Worm (Caenorhabditis elegans) whole organism, L1 larva: ENCODE measurements around the gene T04C4.3.

Experiments used
- C34B4.2 ChIP-seq: sonication (generic microtip); optimal IDR thresholded peaks from 2 replicates; lab custom pipeline; 2017; ENCODE audit warnings: mild to moderate bottlenecking, missing genetic modification characterization, missing compliant biosample characterization
- F16B12.6 ChIP-seq: fragments of 150-350 bp; optimal IDR thresholded peaks from 2 replicates; lab custom pipeline; 2014; ENCODE audit warnings: missing biosample characterization, missing genetic modification characterization
- aha-1 ChIP-seq: fragments of 150-350 bp; optimal IDR thresholded peaks from 2 replicates; lab custom pipeline; 2014; ENCODE audit warnings: missing biosample characterization, missing genetic modification characterization
- alr-1 ChIP-seq: fragments of 200-800 bp; sonication (Bioruptor generic); optimal IDR thresholded peaks from 2 replicates; lab custom pipeline; 2018; ENCODE audit warnings: borderline replicate concordance, mild to moderate bottlenecking, missing genetic modification characterization, missing compliant biosample characterization
- ceh-63 ChIP-seq: fragments of 200-800 bp; sonication (Bioruptor generic); optimal IDR thresholded peaks from 2 replicates; lab custom pipeline; 2018; ENCODE audit warnings: mild to moderate bottlenecking, missing genetic modification characterization, missing compliant biosample characterization
- ceh-82 ChIP-seq, 3 experiments: fragments of 150-350 bp in 1 of 3; sonication (generic microtip) in 2 of 3; optimal IDR thresholded peaks; 2 replicates each; lab custom pipeline; 2014 to 2017; ENCODE audit warnings: missing biosample characterization in 3 of 3, missing genetic modification characterization in 3 of 3
- ces-1 ChIP-seq: fragments of 150-350 bp; optimal IDR thresholded peaks from 2 replicates; lab custom pipeline; 2014; ENCODE audit warnings: missing biosample characterization, missing genetic modification reagents, missing genetic modification characterization
- dsc-1 ChIP-seq: sonication (generic microtip); optimal IDR thresholded peaks from 2 replicates; lab custom pipeline; 2016; ENCODE audit warnings: mild to moderate bottlenecking, missing genetic modification characterization, missing compliant biosample characterization
- efl-1 ChIP-seq, 4 experiments: fragments of 150-350 bp; optimal IDR thresholded peaks in 3 of 4; peaks in 1 of 4; 1 replicate in 1 of 4; 2 replicates in 3 of 4; lab custom pipeline; 2014; ENCODE audit warnings: missing biosample characterization in 2 of 4, missing genetic modification characterization in 2 of 4, missing genetic modification reagents in 2 of 4
- egl-27 ChIP-seq, 2 experiments: fragments of 150-350 bp in 1 of 2; sonication (generic microtip); optimal IDR thresholded peaks; 3 replicates each; lab custom pipeline; 2017 to 2018; ENCODE audit warnings: missing biosample characterization in 2 of 2, missing genetic modification characterization in 2 of 2, missing genetic modification reagents in 2 of 2
- elt-3 ChIP-seq, 6 experiments: fragments of 150-350 bp in 1 of 6; sonication (generic microtip); optimal IDR thresholded peaks; 2 replicates each; lab custom pipeline; 2017 to 2018; ENCODE audit warnings: missing biosample characterization in 6 of 6, missing genetic modification characterization in 6 of 6, inconsistent platforms in 1 of 6
- ets-5 ChIP-seq: fragments of 200-800 bp; sonication (Bioruptor generic); IDR thresholded peaks from 2 replicates; pipeline ENCODE4 v1.3.6; 2022; ENCODE audit warnings: missing genetic modification characterization, missing compliant biosample characterization
- fkh-10 ChIP-seq: sonication (generic microtip); optimal IDR thresholded peaks from 2 replicates; lab custom pipeline; 2017; ENCODE audit warnings: missing biosample characterization, missing genetic modification reagents, missing genetic modification characterization
- fkh-4 ChIP-seq: sonication (generic microtip); optimal IDR thresholded peaks from 2 replicates; lab custom pipeline; 2016; ENCODE audit warnings: missing compliant biosample characterization, missing genetic modification characterization, borderline replicate concordance
- grh-1 ChIP-seq: fragments of 200-800 bp; sonication (Bioruptor generic); IDR thresholded peaks from 2 replicates; pipeline ENCODE4 v1.3.6; 2022; ENCODE audit warnings: missing genetic modification reagents, missing genetic modification characterization, missing compliant biosample characterization
- hlh-17 ChIP-seq: fragments of 200-800 bp; sonication (Bioruptor generic); optimal IDR thresholded peaks from 2 replicates; lab custom pipeline; 2018; ENCODE audit warnings: missing genetic modification characterization, mild to moderate bottlenecking, missing compliant biosample characterization, moderate library complexity, borderline replicate concordance
- isw-1 ChIP-seq: fragments of 200-800 bp; sonication (Bioruptor generic); IDR thresholded peaks from 2 replicates; pipeline ENCODE4 v1.3.6; 2022; ENCODE audit warnings: missing genetic modification characterization, missing compliant biosample characterization
- jun-1 ChIP-seq: fragments of 150-350 bp; optimal IDR thresholded peaks from 2 replicates; lab custom pipeline; 2014; ENCODE audit warnings: missing biosample characterization, missing genetic modification reagents, missing genetic modification characterization
- lin-14 ChIP-seq: fragments of 200-800 bp; sonication (Bioruptor generic); optimal IDR thresholded peaks from 2 replicates; lab custom pipeline; 2018; ENCODE audit warnings: mild to moderate bottlenecking, missing genetic modification characterization, moderate library complexity, missing compliant biosample characterization
- lin-39 ChIP-seq: fragments of 150-350 bp; optimal IDR thresholded peaks from 2 replicates; lab custom pipeline; 2014; ENCODE audit warnings: missing biosample characterization, missing genetic modification reagents, missing genetic modification characterization
- mdl-1 ChIP-seq, 2 experiments: fragments of 150-350 bp; optimal IDR thresholded peaks; 2 replicates each; lab custom pipeline; 2014 to 2017; ENCODE audit warnings: missing biosample characterization in 2 of 2, missing genetic modification characterization in 2 of 2, inconsistent platforms in 1 of 2
- nhr-11 ChIP-seq: fragments of 150-350 bp; optimal IDR thresholded peaks from 2 replicates; lab custom pipeline; 2014; ENCODE audit warnings: missing biosample characterization, missing genetic modification characterization
- nhr-12 ChIP-seq: sonication (generic microtip); optimal IDR thresholded peaks from 2 replicates; lab custom pipeline; 2017; ENCODE audit warnings: missing biosample characterization, missing genetic modification characterization
- nhr-20 ChIP-seq: sonication (generic microtip); optimal IDR thresholded peaks from 2 replicates; lab custom pipeline; 2016; ENCODE audit warnings: mild to moderate bottlenecking, missing genetic modification characterization, missing compliant biosample characterization
- nhr-237 ChIP-seq: fragments of 150-350 bp; optimal IDR thresholded peaks from 2 replicates; lab custom pipeline; 2014; ENCODE audit warnings: missing biosample characterization, missing genetic modification characterization
- nhr-28 ChIP-seq: fragments of 150-350 bp; optimal IDR thresholded peaks from 2 replicates; lab custom pipeline; 2014; ENCODE audit warnings: missing biosample characterization, missing genetic modification characterization
- nhr-71 ChIP-seq: sonication (generic microtip); optimal IDR thresholded peaks from 2 replicates; lab custom pipeline; 2016; ENCODE audit warnings: mild to moderate bottlenecking, missing genetic modification characterization, moderate library complexity, missing compliant biosample characterization
- nhr-76 ChIP-seq: sonication (generic microtip); optimal IDR thresholded peaks from 2 replicates; lab custom pipeline; 2017; ENCODE audit warnings: missing biosample characterization, missing genetic modification characterization
- nhr-90 ChIP-seq: sonication (generic microtip); optimal IDR thresholded peaks from 2 replicates; lab custom pipeline; 2016; ENCODE audit warnings: mild to moderate bottlenecking, missing genetic modification characterization, missing compliant biosample characterization; ENCODE audit not compliant: poor library complexity
- pag-3 ChIP-seq: sonication (generic microtip); optimal IDR thresholded peaks from 2 replicates; lab custom pipeline; 2017; ENCODE audit warnings: missing genetic modification characterization, mild to moderate bottlenecking, missing compliant biosample characterization, antibody characterized with exemption, borderline replicate concordance; ENCODE audit not compliant: insufficient read depth
- rnt-1 ChIP-seq: sonication (generic microtip); optimal IDR thresholded peaks from 2 replicates; lab custom pipeline; 2016; ENCODE audit warnings: mild to moderate bottlenecking, missing genetic modification characterization, moderate library complexity, missing compliant biosample characterization
- skn-1 ChIP-seq: fragments of 150-350 bp; optimal IDR thresholded peaks from 2 replicates; lab custom pipeline; 2014; ENCODE audit warnings: missing biosample characterization, missing genetic modification characterization
- snpc-4 ChIP-seq: fragments of 150-350 bp; optimal IDR thresholded peaks from 2 replicates; lab custom pipeline; 2014; ENCODE audit warnings: missing biosample characterization, missing genetic modification characterization
- swsn-7 ChIP-seq: sonication (generic microtip); optimal IDR thresholded peaks from 2 replicates; lab custom pipeline; 2016; ENCODE audit warnings: missing genetic modification characterization, missing compliant biosample characterization
- tbx-2 ChIP-seq: sonication (generic microtip); optimal IDR thresholded peaks from 2 replicates; lab custom pipeline; 2016; ENCODE audit warnings: missing genetic modification characterization, missing compliant biosample characterization
- tlp-1 ChIP-seq: fragments of 150-350 bp; optimal IDR thresholded peaks from 2 replicates; lab custom pipeline; 2014; ENCODE audit warnings: missing biosample characterization, missing genetic modification characterization
- unc-130 ChIP-seq: fragments of 150-350 bp; optimal IDR thresholded peaks from 2 replicates; lab custom pipeline; 2017; ENCODE audit warnings: missing biosample characterization, missing genetic modification characterization, inconsistent platforms
- unc-30 ChIP-seq: sonication (generic microtip); optimal IDR thresholded peaks from 2 replicates; lab custom pipeline; 2017; ENCODE audit warnings: missing biosample characterization, missing genetic modification characterization
- unc-62 ChIP-seq: fragments of 150-350 bp; optimal IDR thresholded peaks from 2 replicates; lab custom pipeline; 2014; ENCODE audit warnings: missing biosample characterization, missing genetic modification reagents, missing genetic modification characterization
- xbp-1 ChIP-seq: sonication (generic microtip); optimal IDR thresholded peaks from 2 replicates; lab custom pipeline; 2016; ENCODE audit warnings: missing genetic modification characterization, missing compliant biosample characterization
- zip-4 ChIP-seq: fragments of 200-800 bp; sonication (Bioruptor generic); optimal IDR thresholded peaks from 2 replicates; lab custom pipeline; 2018; ENCODE audit warnings: mild to moderate bottlenecking, missing genetic modification characterization, moderate library complexity, missing compliant biosample characterization
- ztf-11 ChIP-seq, 2 experiments: sonication (generic microtip); optimal IDR thresholded peaks; 2 replicates each; lab custom pipeline; 2016 to 2017; ENCODE audit warnings: missing genetic modification characterization in 2 of 2, missing biosample characterization in 1 of 2, missing compliant biosample characterization in 1 of 2

The T04C4.3 gene

DNA sequence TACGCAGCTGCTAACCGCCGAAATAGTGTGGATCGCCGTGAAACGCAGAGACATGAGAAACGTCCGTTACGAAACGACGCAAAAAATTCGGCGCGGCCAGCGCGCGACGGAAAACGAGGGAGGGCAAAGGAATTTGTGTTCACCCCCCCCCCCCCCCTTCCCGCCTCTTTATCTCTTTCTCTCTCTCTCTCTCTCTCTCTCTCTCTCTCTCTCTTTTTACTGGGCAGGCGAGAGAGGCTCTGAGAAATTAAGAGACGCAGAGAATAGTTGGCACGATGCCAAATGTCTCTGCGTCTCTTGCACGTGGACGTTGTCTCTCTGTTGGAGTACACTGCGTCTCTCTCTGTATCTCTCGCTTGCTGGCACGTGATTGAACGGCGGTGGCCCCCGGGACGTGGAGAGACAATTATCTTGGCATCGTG, 2.7 kb upstream of the T04C4.3 start (continued):
- TF ChIP-seq zip-4 (GFP tag; lab: Kevin White, UChicago) (peak; percentile 96), swsn-7 (tag; lab: Kevin White, UChicago) (peak; percentile 99), alr-1 (tag; lab: Kevin White, UChicago) (no peak), snpc-4 (tag; lab: Kevin White, UChicago) (peak; percentile 85), nhr-12 (tag; lab: Kevin White, UChicago) (peak; percentile 42), elt-3 (tag; optimal IDR thresholded peaks at IDR 0.05; lab: Kevin White, UChicago) (peak in 3 of 6 experiments; percentile 76 to 85 (median 81)), tbx-2 (peak; percentile 98), nhr-90 (tag; lab: Kevin White, UChicago) (peak; percentile 98), nhr-237 (tag; lab: Kevin White, UChicago) (peak; percentile 87), tlp-1 (no peak), ces-1 (GFP tag; lab: Kevin White, UChicago) (no peak), mdl-1 (tag; optimal IDR thresholded peaks at IDR 0.05; lab: Kevin White, UChicago) (peak; percentile 97 to 98), ets-5 (no peak), jun-1 (tag; lab: Kevin White, UChicago) (peak; percentile 96), hlh-17 (GFP tag; lab: Kevin White, UChicago) (peak; percentile 44), ceh-82 (tag; optimal IDR thresholded peaks at IDR 0.05; lab: Kevin White, UChicago) (peak; percentile 76 to 94 (median 90)), nhr-11 (peak; percentile 95), isw-1 (GFP tag; lab: Robert Waterston, UW) (peak; percentile 95), aha-1 (tag; lab: Kevin White, UChicago) (peak; percentile 90), unc-62 (GFP tag; lab: Kevin White, UChicago) (no peak), nhr-71 (tag; lab: Kevin White, UChicago) (peak; percentile 100), C34B4.2 (peak; percentile 93), nhr-28 (tag; lab: Kevin White, UChicago) (no peak), unc-130 (tag; lab: Kevin White, UChicago) (peak; percentile 65), ztf-11 (tag; optimal IDR thresholded peaks at IDR 0.05; lab: Kevin White, UChicago) (peak; percentile 51 to 96), egl-27 (tag; optimal IDR thresholded peaks at IDR 0.05; lab: Kevin White, UChicago) (peak; percentile 43 to 86), F16B12.6 (tag; lab: Kevin White, UChicago) (peak; percentile 40), fkh-10 (GFP tag; lab: Kevin White, UChicago) (peak; percentile 86), dsc-1 (tag; lab: Kevin White, UChicago) (peak; percentile 98), nhr-20 (peak; percentile 98), unc-30 (no peak), fkh-4 (tag; lab: Kevin White, UChicago) (peak; percentile 88), ceh-63 (GFP tag; lab: Kevin White, UChicago) (peak; percentile 90), lin-39 (tag; lab: Kevin White, UChicago) (peak; percentile 91), xbp-1 (tag; lab: Kevin White, UChicago) (peak; percentile 96)

DNA sequence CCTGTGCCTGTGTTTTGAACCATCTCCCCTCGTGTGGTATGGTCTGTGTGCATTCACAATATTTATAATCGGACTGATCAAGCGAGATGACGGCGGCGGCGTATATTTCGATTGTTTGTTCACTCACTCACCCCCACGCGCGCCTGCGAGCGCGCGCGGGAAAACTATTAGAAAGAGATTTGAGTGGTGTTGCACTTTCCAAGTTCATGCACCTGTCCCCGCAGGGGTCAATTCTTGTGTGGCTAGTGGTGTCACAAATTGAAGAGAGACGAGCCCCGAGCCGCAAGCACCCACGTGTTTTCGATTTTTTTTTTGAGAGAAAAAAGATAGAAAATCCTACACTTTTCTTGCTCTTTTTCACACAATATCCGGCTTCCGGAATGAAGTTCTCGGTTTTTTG, 604 bp upstream of the T04C4.3 start:
- TF ChIP-seq efl-1 (optimal IDR thresholded peaks at IDR 0.05; lab: Kevin White, UChicago) (peak in 1 of 2 experiments; percentile 2), efl-1 (GFP tag; optimal IDR thresholded peaks at IDR 0.05 in 1 of 2; lab: Kevin White, UChicago) (peak in 1 of 2 experiments; percentile 51), grh-1 (no peak), nhr-76 (tag; lab: Kevin White, UChicago) (no peak), nhr-71 (tag; lab: Kevin White, UChicago) (peak; percentile 52), lin-14 (GFP tag; lab: Kevin White, UChicago) (peak; percentile 76), nhr-20 (peak; percentile 20), tbx-2 (peak; percentile 38), unc-130 (tag; lab: Kevin White, UChicago) (peak; percentile 12), lin-39 (tag; lab: Kevin White, UChicago) (peak; percentile 11), skn-1 (tag; lab: Kevin White, UChicago) (peak; percentile 41), dsc-1 (tag; lab: Kevin White, UChicago) (peak; percentile 37), mdl-1 (tag; optimal IDR thresholded peaks at IDR 0.05; lab: Kevin White, UChicago) (peak in 1 of 2 experiments; percentile 61), rnt-1 (tag; lab: Kevin White, UChicago) (peak; percentile 27), pag-3 (tag; lab: Kevin White, UChicago) (no peak)
